Worm (Caenorhabditis elegans) whole organism, midembryonic: ENCODE results near the gene cnc-4.

Experiments used
- T22C8.4 ChIP-seq: fragments of 200-800 bp; sonication (Bioruptor generic); IDR thresholded peaks from 2 replicates; pipeline ENCODE4 v1.3.6; 2022; ENCODE audit warnings: missing genetic modification characterization, missing compliant biosample characterization
- flt-1 ChIP-seq: fragments of 200-800 bp; sonication (Bioruptor generic); IDR thresholded peaks from 2 replicates; pipeline ENCODE4 v1.3.6; 2022; ENCODE audit warnings: missing genetic modification characterization, missing compliant biosample characterization
- med-1 ChIP-seq: sonication (generic microtip); optimal IDR thresholded peaks from 2 replicates; lab custom pipeline; 2017; ENCODE audit warnings: missing genetic modification characterization, mild to moderate bottlenecking, missing compliant biosample characterization, antibody characterized with exemption, missing genetic modification reagents; ENCODE audit not compliant: insufficient read depth
- tab-1 ChIP-seq: fragments of 200-800 bp; sonication (Bioruptor generic); IDR thresholded peaks from 2 replicates; pipeline ENCODE4 v1.3.6; 2022; ENCODE audit warnings: missing genetic modification characterization, missing compliant biosample characterization
- ztf-29 ChIP-seq: fragments of 200-800 bp; sonication (Bioruptor generic); IDR thresholded peaks from 2 replicates; pipeline ENCODE4 v1.3.6; 2022; ENCODE audit warnings: missing genetic modification reagents, missing genetic modification characterization, missing compliant biosample characterization

- TF ChIP-seq med-1 (GFP tag; lab: Kevin White, UChicago) (no peak), tab-1 (GFP tag; lab: Robert Waterston, UW) (no peak), flt-1 (GFP tag; lab: Robert Waterston, UW) (no peak), ztf-29 (no peak), T22C8.4 (no peak)
Observed at ce11 chrV:1431702-1432187, 15.2 kb upstream of the cnc-4 start, which contains the start of gene ges-1.
